Worm (Caenorhabditis elegans): ENCODE data around the gene srh-281.

ce11 chrV:16159594-16159993 lies 31.0 kb upstream of the srh-281 start, which contains the start of gene F10A3.17:
- TF ChIP-seq lin-35 (GFP tag; optimal IDR thresholded peaks at IDR 0.05): no peak
- TF ChIP-seq pqm-1 (tag; optimal IDR thresholded peaks at IDR 0.05): no peak
- no peak for TF ChIP-seq mdl-1 (tag; optimal IDR thresholded peaks at IDR 0.05)
- TF ChIP-seq jun-1 (tag; optimal IDR thresholded peaks at IDR 0.05): no peak
- no peak for TF ChIP-seq ztf-4 (tag; optimal IDR thresholded peaks at IDR 0.05)
- TF ChIP-seq sox-4 (tag; optimal IDR thresholded peaks at IDR 0.05): no peak
- no peak for TF ChIP-seq nhr-237 (tag; optimal IDR thresholded peaks at IDR 0.05)
- TF ChIP-seq fkh-8 (tag; optimal IDR thresholded peaks at IDR 0.05): no peak
- no peak for TF ChIP-seq nhr-47 (tag; optimal IDR thresholded peaks at IDR 0.05)
- TF ChIP-seq ceh-82 (tag; optimal IDR thresholded peaks at IDR 0.05): no peak
- no peak for TF ChIP-seq nhr-28 (tag; optimal IDR thresholded peaks at IDR 0.05)
- TF ChIP-seq egl-13 (tag; optimal IDR thresholded peaks at IDR 0.05): no peak
- TF ChIP-seq zag-1 (tag; optimal IDR thresholded peaks at IDR 0.05): no peak
